Worm (Caenorhabditis elegans): ENCODE results near the gene gur-4.

Gene gur-4

ce11 chrII:14098348-14098747, 6.2 kb upstream of the gur-4 start:
- TF ChIP-seq mdl-1 (tag; optimal IDR thresholded peaks at IDR 0.05) (no peak), lin-14 (GFP tag; optimal IDR thresholded peaks at IDR 0.05) (peak; percentile 48)

- no peak for TF ChIP-seq zip-4 (GFP tag; optimal IDR thresholded peaks at IDR 0.05)
- TF ChIP-seq unc-86 (tag; optimal IDR thresholded peaks at IDR 0.05): no peak
- no peak for TF ChIP-seq lsy-2 (tag; optimal IDR thresholded peaks at IDR 0.05)
- TF ChIP-seq aha-1 (tag; optimal IDR thresholded peaks at IDR 0.05): no peak
- TF ChIP-seq xbp-1 (tag; optimal IDR thresholded peaks at IDR 0.05): no peak
- no peak for TF ChIP-seq unc-98 (GFP tag; IDR thresholded peaks at IDR 0.05)
- no peak for TF ChIP-seq nhr-11 (tag; optimal IDR thresholded peaks at IDR 0.05)
- no peak for TF ChIP-seq rnt-1 (tag; optimal IDR thresholded peaks at IDR 0.05)
- no peak for TF ChIP-seq fkh-4 (tag; optimal IDR thresholded peaks at IDR 0.05; ENCODE audit: borderline replicate concordance)
- no peak for TF ChIP-seq egl-27 (tag; optimal IDR thresholded peaks at IDR 0.05)
- no peak for TF ChIP-seq lin-35 (GFP tag; optimal IDR thresholded peaks at IDR 0.05)
Measured at ce11 chrII:14100963-14101362, 3.6 kb upstream of the gur-4 start, which contains the start of gene bkip-1. TSS of gene bkip-1 (plus strand) at chrII:14101263.

ce11 chrII:14102112-14102511, 2.5 kb upstream of the gur-4 start:
- TF ChIP-seq alr-1 (tag; optimal IDR thresholded peaks at IDR 0.05; ENCODE audit: borderline replicate concordance) (no peak), dpl-1 (GFP tag; optimal IDR thresholded peaks at IDR 0.05) (peak in 1 of 3 experiments; percentile 22), elt-2 (tag; optimal IDR thresholded peaks at IDR 0.05) (no peak), lsy-2 (tag; optimal IDR thresholded peaks at IDR 0.05) (peak in 1 of 2 experiments; percentile 4), ztf-4 (tag; optimal IDR thresholded peaks at IDR 0.05) (no peak), nhr-77 (tag; optimal IDR thresholded peaks at IDR 0.05) (no peak), snu-23 (GFP tag; optimal IDR thresholded peaks at IDR 0.05) (no peak), nhr-28 (tag; optimal IDR thresholded peaks at IDR 0.05) (no peak), efl-1 (optimal IDR thresholded peaks at IDR 0.05) (no peak), efl-1 (GFP tag; optimal IDR thresholded peaks at IDR 0.05 in 1 of 2) (peak in 1 of 2 experiments; percentile 15), sup-37 (GFP tag; optimal IDR thresholded peaks at IDR 0.05) (no peak), lin-15B (tag; optimal IDR thresholded peaks at IDR 0.05) (no peak), blmp-1 (tag; optimal IDR thresholded peaks at IDR 0.05) (no peak), fkh-8 (tag; optimal IDR thresholded peaks at IDR 0.05) (no peak), fkh-10 (GFP tag; optimal IDR thresholded peaks at IDR 0.05) (no peak), fos-1 (tag; optimal IDR thresholded peaks at IDR 0.05) (no peak), pag-3 (tag; optimal IDR thresholded peaks at IDR 0.05; ENCODE audit: borderline replicate concordance, insufficient read depth) (no peak), isw-1 (GFP tag; IDR thresholded peaks at IDR 0.05) (no peak), ceh-90 (tag; optimal IDR thresholded peaks at IDR 0.05) (no peak)

DNA sequence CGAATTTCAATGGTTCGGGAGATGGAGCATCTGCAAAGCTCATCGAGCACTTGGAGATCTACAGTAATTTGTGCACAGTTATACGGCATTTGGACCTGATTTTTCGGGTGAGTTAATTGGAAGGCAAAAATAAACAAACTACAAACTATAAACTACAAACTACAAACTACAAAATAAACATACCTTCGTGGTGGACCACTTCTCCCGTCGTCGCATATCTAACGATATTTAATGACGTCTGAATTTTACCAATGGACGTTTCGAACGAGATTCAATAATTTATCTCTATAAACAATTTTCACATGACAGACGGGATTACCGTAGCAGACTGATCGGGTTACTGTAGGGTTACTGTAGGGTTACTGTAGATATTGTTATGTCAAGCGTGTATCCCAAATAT, 1.6 kb downstream of the gur-4 start:
- no peak for TF ChIP-seq nhr-84 (tag; optimal IDR thresholded peaks at IDR 0.05)
- TF ChIP-seq nhr-85 (tag): peak; percentile 59

- TF ChIP-seq hlh-17 (GFP tag; optimal IDR thresholded peaks at IDR 0.05; ENCODE audit: borderline replicate concordance): no peak
- TF ChIP-seq ama-1 (optimal IDR thresholded peaks at IDR 0.05): no peak
- TF ChIP-seq snpc-4 (tag; optimal IDR thresholded peaks at IDR 0.05): no peak
- TF ChIP-seq Y116A8C.19 (tag; optimal IDR thresholded peaks at IDR 0.05; ENCODE audit: borderline replicate concordance): no peak
- no peak for TF ChIP-seq C34B4.2 (tag; optimal IDR thresholded peaks at IDR 0.05)
- TF ChIP-seq irx-1 (tag; optimal IDR thresholded peaks at IDR 0.05): no peak
- no peak for TF ChIP-seq xbp-1 (tag; optimal IDR thresholded peaks at IDR 0.05)
- no peak for TF ChIP-seq sox-4 (tag; optimal IDR thresholded peaks at IDR 0.05)
- TF ChIP-seq unc-98 (GFP tag; IDR thresholded peaks at IDR 0.05): no peak
- no peak for TF ChIP-seq ztf-4 (tag; optimal IDR thresholded peaks at IDR 0.05)
- no peak for TF ChIP-seq fos-1 (tag; optimal IDR thresholded peaks at IDR 0.05)
- no peak for TF ChIP-seq C04F5.9 (tag; optimal IDR thresholded peaks at IDR 0.05)
- TF ChIP-seq nhr-11 (tag; optimal IDR thresholded peaks at IDR 0.05): no peak
- no peak for TF ChIP-seq hlh-4 (tag; optimal IDR thresholded peaks at IDR 0.05)
- TF ChIP-seq unc-130 (tag; optimal IDR thresholded peaks at IDR 0.05): no peak
- no peak for TF ChIP-seq nhr-85 (tag)
- no peak for TF ChIP-seq lsy-2 (tag; optimal IDR thresholded peaks at IDR 0.05)
- no peak for TF ChIP-seq dpl-1 (GFP tag; optimal IDR thresholded peaks at IDR 0.05)
Measured at ce11 chrII:14109184-14109664, 4.7 kb downstream of the gur-4 start, which contains the start of gene cpg-7. TSS of gene cpg-7 (minus strand) at chrII:14109234.

Measured in whole organism, L1 larva.